Worm (Caenorhabditis elegans) whole organism, young adult: ENCODE data around the gene cyp-14A3.
A peak's percentile ranks its signal among the peaks of the same experiment; 100 is the strongest.

Source experiments
- B0336.3 ChIP-seq: fragments of 200-800 bp; sonication (Bioruptor generic); IDR thresholded peaks from 2 replicates; pipeline ENCODE4 v1.3.6; 2022; ENCODE audit warnings: missing genetic modification characterization, missing compliant biosample characterization
- C06A6.2 ChIP-seq: fragments of 200-800 bp; sonication (Bioruptor generic); conservative IDR thresholded peaks from 2 replicates; pipeline ENCODE4 v1.3.6; 2022; ENCODE audit warnings: missing genetic modification characterization, missing compliant biosample characterization
- F10E7.11 ChIP-seq: sonication (generic microtip); optimal IDR thresholded peaks from 2 replicates; lab custom pipeline; 2017; ENCODE audit warnings: mild to moderate bottlenecking, missing genetic modification characterization, moderate library complexity, missing compliant biosample characterization
- F52B5.7 ChIP-seq: sonication (generic microtip); optimal IDR thresholded peaks from 2 replicates; lab custom pipeline; 2016; ENCODE audit warnings: mild to moderate bottlenecking, missing genetic modification characterization, missing compliant biosample characterization
- K12H6.12 ChIP-seq: fragments of 200-800 bp; sonication (Bioruptor generic); optimal IDR thresholded peaks from 2 replicates; lab custom pipeline; 2018; ENCODE audit warnings: mild to moderate bottlenecking, missing genetic modification characterization, missing compliant biosample characterization
- ZK185.1 ChIP-seq: sonication (generic microtip); optimal IDR thresholded peaks from 2 replicates; lab custom pipeline; 2016; ENCODE audit warnings: mild to moderate bottlenecking, missing genetic modification characterization, missing compliant biosample characterization; ENCODE audit not compliant: poor library complexity, severe bottlenecking
- ama-1 ChIP-seq, 3 experiments: fragments of 150-350 bp in 1 of 3; sonication (generic microtip) in 2 of 3; optimal IDR thresholded peaks; 2 replicates each; lab custom pipeline; 2014 to 2018; ENCODE audit warnings: missing biosample characterization in 2 of 3, missing genetic modification characterization in 2 of 3, missing genetic modification reagents in 2 of 3
- atf-7 ChIP-seq: sonication (generic microtip); optimal IDR thresholded peaks from 2 replicates; lab custom pipeline; 2017; ENCODE audit warnings: mild to moderate bottlenecking, missing genetic modification characterization, missing compliant biosample characterization
- attf-3 ChIP-seq: fragments of 200-800 bp; sonication (Bioruptor generic); conservative IDR thresholded peaks from 2 replicates; pipeline ENCODE4 v1.3.6; 2022; ENCODE audit warnings: missing genetic modification reagents, missing genetic modification characterization, missing compliant biosample characterization
- cebp-1 ChIP-seq, 2 experiments: fragments of 200-800 bp in 1 of 2; sonication (Bioruptor generic) in 1 of 2; sonication (generic microtip) in 1 of 2; IDR thresholded peaks in 1 of 2; optimal IDR thresholded peaks in 1 of 2; 2 replicates each; pipeline versions ENCODE4 v1.3.6 to Lab custom; 2017 to 2022; ENCODE audit warnings: missing compliant biosample characterization in 2 of 2, missing genetic modification characterization in 2 of 2, mild to moderate bottlenecking in 1 of 2, missing genetic modification reagents in 1 of 2, moderate library complexity in 1 of 2
- ceh-27 ChIP-seq: fragments of 200-800 bp; sonication (Bioruptor generic); optimal IDR thresholded peaks from 2 replicates; lab custom pipeline; 2018; ENCODE audit warnings: mild to moderate bottlenecking, missing genetic modification characterization, moderate library complexity, missing compliant biosample characterization
- ceh-40 ChIP-seq: fragments of 200-800 bp; sonication (Bioruptor generic); IDR thresholded peaks from 2 replicates; pipeline ENCODE4 v1.3.6; 2022; ENCODE audit warnings: missing genetic modification characterization, missing compliant biosample characterization
- dox-1 ChIP-seq: fragments of 200-800 bp; sonication (Bioruptor generic); IDR thresholded peaks from 2 replicates; pipeline ENCODE4 v1.3.6; 2022; ENCODE audit warnings: missing genetic modification reagents, missing genetic modification characterization, missing compliant biosample characterization
- efl-1 ChIP-seq: fragments of 150-350 bp; optimal IDR thresholded peaks from 2 replicates; lab custom pipeline; 2014; ENCODE audit warnings: missing biosample characterization, missing genetic modification reagents, missing genetic modification characterization
- egrh-3 ChIP-seq: fragments of 200-800 bp; sonication (Bioruptor generic); IDR thresholded peaks from 2 replicates; pipeline ENCODE4 v1.3.6; 2022; ENCODE audit warnings: missing genetic modification reagents, missing genetic modification characterization, missing compliant biosample characterization
- hmg-1.2 ChIP-seq: fragments of 200-800 bp; sonication (Bioruptor generic); IDR thresholded peaks from 2 replicates; pipeline ENCODE4 v1.3.6; 2022; ENCODE audit warnings: missing genetic modification reagents, missing genetic modification characterization, missing compliant biosample characterization
- hrde-1 ChIP-seq: sonication (generic microtip); optimal IDR thresholded peaks from 2 replicates; lab custom pipeline; 2016; ENCODE audit warnings: missing genetic modification characterization, mild to moderate bottlenecking, missing compliant biosample characterization, moderate library complexity, missing genotype, missing genetic modification reagents, borderline replicate concordance
- lag-1 ChIP-seq: fragments of 200-800 bp; sonication (Bioruptor generic); IDR thresholded peaks from 2 replicates; pipeline ENCODE4 v1.3.6; 2022; ENCODE audit warnings: missing genetic modification reagents, missing genetic modification characterization, missing compliant biosample characterization
- let-526 ChIP-seq: fragments of 200-800 bp; sonication (Bioruptor generic); IDR thresholded peaks from 2 replicates; pipeline ENCODE4 v1.3.6; 2022; ENCODE audit warnings: missing genetic modification reagents, missing genetic modification characterization, missing compliant biosample characterization
- let-607 ChIP-seq, 2 experiments: fragments of 200-800 bp in 1 of 2; sonication (Bioruptor generic) in 1 of 2; sonication (generic microtip) in 1 of 2; optimal IDR thresholded peaks; 2 replicates each; lab custom pipeline; 2016 to 2018; ENCODE audit warnings: mild to moderate bottlenecking in 2 of 2, missing compliant biosample characterization in 2 of 2, missing genetic modification characterization in 2 of 2, moderate library complexity in 2 of 2, missing genotype in 1 of 2
- lin-40 ChIP-seq: sonication (generic microtip); optimal IDR thresholded peaks from 2 replicates; lab custom pipeline; 2016; ENCODE audit warnings: missing genetic modification characterization, mild to moderate bottlenecking, missing compliant biosample characterization, missing genotype, missing genetic modification reagents
- lir-1 ChIP-seq: fragments of 200-800 bp; sonication (Bioruptor generic); conservative IDR thresholded peaks from 2 replicates; pipeline ENCODE4 v1.3.6; 2022; ENCODE audit warnings: missing genetic modification reagents, missing genetic modification characterization, missing compliant biosample characterization
- lsy-27 ChIP-seq: sonication (generic microtip); optimal IDR thresholded peaks from 2 replicates; lab custom pipeline; 2017; ENCODE audit warnings: missing genetic modification characterization, mild to moderate bottlenecking, missing compliant biosample characterization, antibody characterized with exemption, missing genotype, borderline replicate concordance; ENCODE audit not compliant: insufficient read depth
- madf-8 ChIP-seq: fragments of 200-800 bp; sonication (Bioruptor generic); conservative IDR thresholded peaks from 2 replicates; pipeline ENCODE4 v1.3.6; 2022; ENCODE audit warnings: missing genetic modification reagents, missing genetic modification characterization, missing compliant biosample characterization
- nhr-80 ChIP-seq: sonication (generic microtip); optimal IDR thresholded peaks from 2 replicates; lab custom pipeline; 2016; ENCODE audit warnings: missing genetic modification characterization, missing compliant biosample characterization
- pha-4 ChIP-seq: fragments of 150-350 bp; sonication (generic microtip); optimal IDR thresholded peaks from 2 replicates; lab custom pipeline; 2014; ENCODE audit warnings: missing biosample characterization, missing genetic modification reagents, missing genetic modification characterization
- repo-1 ChIP-seq: sonication (generic microtip); optimal IDR thresholded peaks from 2 replicates; lab custom pipeline; 2017; ENCODE audit warnings: mild to moderate bottlenecking, missing genetic modification characterization, missing compliant biosample characterization
- rpc-1 ChIP-seq, 2 experiments: fragments of 150-350 bp in 1 of 2; sonication (generic microtip) in 1 of 2; optimal IDR thresholded peaks; 2 replicates each; lab custom pipeline; 2014 to 2018; ENCODE audit warnings: missing biosample characterization in 1 of 2, missing genetic modification characterization in 1 of 2, missing genetic modification reagents in 1 of 2, missing genotype in 1 of 2
- sea-2 ChIP-seq: fragments of 200-800 bp; sonication (Bioruptor generic); IDR thresholded peaks from 2 replicates; pipeline ENCODE4 v1.3.6; 2022; ENCODE audit warnings: missing genetic modification characterization, missing compliant biosample characterization
- snpc-1.1 ChIP-seq: sonication (generic microtip); optimal IDR thresholded peaks from 2 replicates; lab custom pipeline; 2017; ENCODE audit warnings: missing genetic modification characterization, mild to moderate bottlenecking, missing compliant biosample characterization, antibody characterized with exemption, moderate library complexity, missing genotype, missing genetic modification reagents; ENCODE audit not compliant: insufficient read depth
- snpc-3.4 ChIP-seq: sonication (generic microtip); optimal IDR thresholded peaks from 2 replicates; lab custom pipeline; 2017; ENCODE audit warnings: missing genetic modification characterization, mild to moderate bottlenecking, missing compliant biosample characterization, antibody characterized with exemption, moderate library complexity, missing genotype, missing genetic modification reagents
- tbp1 ChIP-seq: fragments of 200-800 bp; sonication (Bioruptor generic); optimal IDR thresholded peaks from 2 replicates; lab custom pipeline; 2018; ENCODE audit warnings: mild to moderate bottlenecking, missing genetic modification characterization, missing compliant biosample characterization
- tlf-1 ChIP-seq: fragments of 200-800 bp; sonication (Bioruptor generic); optimal IDR thresholded peaks from 2 replicates; lab custom pipeline; 2018; ENCODE audit warnings: mild to moderate bottlenecking, missing genetic modification characterization, missing compliant biosample characterization
- ztf-18 ChIP-seq: sonication (generic microtip); optimal IDR thresholded peaks from 2 replicates; lab custom pipeline; 2016; ENCODE audit warnings: missing genotype, mild to moderate bottlenecking, missing genetic modification characterization, missing compliant biosample characterization
- ztf-25 ChIP-seq: fragments of 200-800 bp; sonication (Bioruptor generic); IDR thresholded peaks from 2 replicates; pipeline ENCODE4 v1.3.6; 2022; ENCODE audit warnings: missing genetic modification reagents, missing genetic modification characterization, missing compliant biosample characterization
- ztf-6 ChIP-seq: fragments of 200-800 bp; sonication (Bioruptor generic); IDR thresholded peaks from 2 replicates; pipeline ENCODE4 v1.3.6; 2022; ENCODE audit warnings: missing genetic modification reagents, missing genetic modification characterization, missing compliant biosample characterization

The cyp-14A3 gene

DNA sequence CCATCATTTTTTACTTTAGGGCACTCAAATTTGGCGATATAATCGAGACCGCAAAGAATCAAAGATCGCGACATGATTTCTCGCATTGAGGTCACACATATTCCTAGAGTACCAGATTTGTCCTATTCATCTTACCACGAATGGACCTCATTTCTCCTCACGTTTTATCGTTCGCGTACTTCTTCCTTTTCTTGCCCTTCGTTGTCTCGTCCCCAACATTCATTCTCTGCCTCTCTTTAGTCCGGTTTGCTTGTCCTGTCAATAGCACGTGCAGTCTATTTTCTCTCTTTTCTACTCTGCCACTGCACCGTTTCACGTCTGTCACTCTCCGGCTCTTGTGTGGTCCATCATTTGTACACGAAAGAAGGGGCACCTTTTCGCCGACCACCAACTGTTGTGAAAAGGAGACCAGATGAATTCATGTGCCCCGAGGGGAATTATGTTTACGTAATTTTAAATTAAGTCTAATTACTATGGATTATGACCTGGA, 22.6 kb downstream of the cyp-14A3 start:
- no peak for TF ChIP-seq cebp-1 (GFP tag; IDR thresholded peaks at IDR 0.05; lab: Robert Waterston, UW)
- TF ChIP-seq cebp-1 (tag; optimal IDR thresholded peaks at IDR 0.05; lab: Kevin White, UChicago) = peak; percentile 60
- peak; percentile 61 for TF ChIP-seq K12H6.12 (tag; lab: Kevin White, UChicago)
- peak; percentile 74 for TF ChIP-seq ceh-27 (GFP tag; lab: Kevin White, UChicago)
- TF ChIP-seq nhr-80 (tag; lab: Kevin White, UChicago) = peak; percentile 74
- TF ChIP-seq F10E7.11 = no peak
- TF ChIP-seq lin-40 = peak; percentile 48
- TF ChIP-seq hmg-1.2 (GFP tag; lab: Robert Waterston, UW) = peak; percentile 71; the same call in 1 of the 2 replicates
- 0 out of 2 replicates have a peak, but pooled peaks have one; percentile 24 for TF ChIP-seq B0336.3 (GFP tag; lab: Robert Waterston, UW)
- TF ChIP-seq tbp1 (GFP tag; lab: Kevin White, UChicago) = peak; percentile 25
- TF ChIP-seq C06A6.2 (GFP tag; lab: Robert Waterston, UW) = no peak

DNA sequence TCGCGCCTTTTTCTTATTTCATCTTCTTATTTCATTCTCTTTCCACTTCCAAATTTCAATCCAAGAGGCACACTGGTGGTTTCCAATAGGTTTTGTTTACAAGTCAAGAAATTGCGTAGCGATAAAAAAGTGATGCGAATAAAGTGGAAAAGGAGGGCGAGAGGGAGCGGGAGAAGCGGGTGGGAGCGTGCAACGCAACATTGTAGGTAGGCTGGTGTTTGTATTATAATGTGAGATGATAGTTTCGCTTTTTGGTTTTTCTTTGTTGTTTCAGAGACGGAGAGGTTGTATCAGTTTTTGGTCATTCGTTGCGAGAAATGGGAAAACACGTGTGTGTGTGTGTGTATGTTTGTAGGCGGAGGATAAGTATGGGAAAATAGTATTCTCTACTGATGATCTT, 23.8 kb downstream of the cyp-14A3 start:
- TF ChIP-seq let-526 (GFP tag; lab: Robert Waterston, UW) (0 out of 2 replicates have a peak, but pooled peaks have one; percentile 18), atf-7 (tag; lab: Kevin White, UChicago) (peak; percentile 38), cebp-1 (GFP tag; IDR thresholded peaks at IDR 0.05; lab: Robert Waterston, UW) (0 out of 2 replicates have a peak, but pooled peaks have one; percentile 21), cebp-1 (tag; optimal IDR thresholded peaks at IDR 0.05; lab: Kevin White, UChicago) (peak; percentile 45), ZK185.1 (peak; percentile 30), lin-40 (peak; percentile 31), tbp1 (GFP tag; lab: Kevin White, UChicago) (peak; percentile 12), snpc-3.4 (tag; lab: Kevin White, UChicago) (peak; percentile 12), rpc-1 (optimal IDR thresholded peaks at IDR 0.05; lab: Kevin White, UChicago) (no peak), rpc-1 (tag; optimal IDR thresholded peaks at IDR 0.05; lab: Kevin White, UChicago) (no peak), pha-4 (peak; percentile 90), dox-1 (GFP tag; lab: Robert Waterston, UW) (peak; percentile 38; the same call in 1 of the 2 replicates), ztf-25 (GFP tag; lab: Robert Waterston, UW) (no peak), nhr-80 (tag; lab: Kevin White, UChicago) (peak; percentile 89), repo-1 (tag; lab: Kevin White, UChicago) (peak; percentile 16), efl-1 (GFP tag; lab: Kevin White, UChicago) (no peak), B0336.3 (GFP tag; lab: Robert Waterston, UW) (peak; percentile 60; the same call in 1 of the 2 replicates)

DNA sequence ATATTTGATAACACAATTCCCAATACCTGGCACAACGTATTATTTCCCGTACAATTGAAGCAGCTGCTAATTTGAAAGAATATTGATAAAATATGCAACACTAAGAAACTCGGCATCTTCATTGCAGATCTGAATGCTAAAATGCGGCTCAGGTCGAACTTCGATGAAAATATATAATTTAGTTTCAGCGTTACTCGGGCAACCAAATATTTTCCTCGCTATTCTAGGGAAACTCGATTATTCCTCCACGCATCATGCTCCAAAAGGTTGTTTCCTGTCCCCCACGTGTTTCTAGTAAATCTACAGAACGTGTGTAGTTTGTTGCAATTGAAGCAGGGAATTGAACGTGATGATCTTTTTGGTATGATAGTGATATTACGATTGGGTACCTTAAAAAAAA, 24.9 kb downstream of the cyp-14A3 start:
- TF ChIP-seq hrde-1 = no peak
- no peak for TF ChIP-seq ztf-6 (GFP tag; lab: Robert Waterston, UW)
- no peak for TF ChIP-seq attf-3 (GFP tag; lab: Robert Waterston, UW)
- no peak for TF ChIP-seq ama-1 (optimal IDR thresholded peaks at IDR 0.05; lab: Kevin White, UChicago)
- TF ChIP-seq ama-1 (GFP tag; optimal IDR thresholded peaks at IDR 0.05; lab: Kevin White, UChicago) = no peak
- TF ChIP-seq pha-4 = no peak
- no peak for TF ChIP-seq ceh-40
- TF ChIP-seq madf-8 (GFP tag; lab: Robert Waterston, UW) = no peak
- no peak for TF ChIP-seq tlf-1 (GFP tag; lab: Kevin White, UChicago)
- TF ChIP-seq tbp1 (GFP tag; lab: Kevin White, UChicago) = no peak
- TF ChIP-seq lir-1 (GFP tag; lab: Robert Waterston, UW) = no peak
- no peak for TF ChIP-seq let-607 (tag; optimal IDR thresholded peaks at IDR 0.05; lab: Kevin White, UChicago)
- TF ChIP-seq lag-1 = no peak
- no peak for TF ChIP-seq F52B5.7 (tag; lab: Kevin White, UChicago)
- TF ChIP-seq ztf-18 (tag; lab: Kevin White, UChicago) = no peak
- TF ChIP-seq egrh-3 (GFP tag; lab: Robert Waterston, UW) = no peak
- TF ChIP-seq snpc-1.1 (tag; lab: Kevin White, UChicago) = no peak
- TF ChIP-seq lsy-27 (tag; lab: Kevin White, UChicago) = no peak
- TF ChIP-seq sea-2 = no peak
